Worm (Caenorhabditis elegans): Measurements from ENCODE around the gene ntl-3.
"Not testable (repeated sequence)": the region's sequence is repeated elsewhere in the genome, so short reads cannot be mapped to it uniquely, and the experiment has no call there.

The ntl-3 gene

DNA sequence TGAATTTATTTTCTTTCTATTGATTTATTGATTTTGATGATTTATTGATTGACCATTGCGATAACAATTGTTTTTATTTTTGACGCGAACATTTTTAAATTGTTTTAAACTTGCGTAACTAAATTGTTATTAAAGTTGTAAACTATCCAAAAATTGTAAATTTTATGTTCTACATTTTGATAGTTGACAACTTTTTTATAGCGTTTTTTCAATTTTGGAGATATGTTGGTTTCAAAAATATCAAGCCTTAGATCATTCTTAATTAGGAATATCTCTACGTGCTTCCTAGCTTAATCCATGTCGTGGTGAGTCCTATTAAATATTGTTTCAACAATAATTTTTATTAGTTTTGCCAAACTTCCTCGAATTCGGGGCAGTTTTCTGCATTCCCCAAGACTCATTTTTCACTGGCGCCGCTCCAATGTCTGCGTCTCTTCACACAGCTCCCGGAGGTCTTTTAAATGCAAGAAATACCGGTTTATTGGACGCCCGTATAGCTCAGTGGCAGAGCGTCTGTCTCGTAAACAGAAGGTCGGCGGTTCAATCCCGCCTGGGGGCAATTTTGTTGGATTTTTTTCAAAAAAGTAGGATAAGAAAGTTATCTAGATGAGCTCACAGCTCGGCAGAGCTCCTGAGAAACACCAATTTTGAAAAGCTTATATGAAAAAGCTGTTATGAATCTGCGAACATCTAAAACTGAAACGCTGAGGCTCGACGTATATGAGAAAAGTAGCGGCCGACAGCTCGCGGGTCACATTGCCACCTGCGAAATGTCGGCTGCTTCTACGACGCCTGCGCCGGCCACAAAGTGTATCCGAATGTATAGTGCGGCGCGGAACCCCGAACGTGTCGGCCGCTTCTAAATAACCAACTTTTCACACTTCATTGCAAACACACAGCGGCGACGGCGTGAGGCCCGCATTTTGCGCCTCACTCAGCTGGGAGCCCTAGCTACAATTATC is 53.7 kb downstream of the ntl-3 start, which contains the start of gene C24H11.2 (continued):
- 0 out of 2 replicates have a peak, but pooled peaks have one; percentile 39 for TF ChIP-seq K11D2.4 (GFP tag; IDR thresholded peaks at IDR 0.05)
- peak; percentile 70 for TF ChIP-seq fkh-3 (tag; optimal IDR thresholded peaks at IDR 0.05)
- peak; percentile 68; the same call in 1 of the 2 replicates for TF ChIP-seq cebp-2 (GFP tag; IDR thresholded peaks at IDR 0.05)
- 0 out of 2 replicates have a peak, but pooled peaks have one; percentile 47 for TF ChIP-seq egl-18 (GFP tag; IDR thresholded peaks at IDR 0.05)
- TF ChIP-seq madf-3 (GFP tag; IDR thresholded peaks at IDR 0.05), result 0 out of 2 replicates have a peak, but pooled peaks have one; percentile 18
- TF ChIP-seq K12H6.12 (tag; optimal IDR thresholded peaks at IDR 0.05), result peak; percentile 56
- peak; percentile 69 for TF ChIP-seq rpc-1 (optimal IDR thresholded peaks at IDR 0.05)
- peak; percentile 71 for TF ChIP-seq rpc-1 (tag; optimal IDR thresholded peaks at IDR 0.05)
- TF ChIP-seq T07F8.4 (tag; optimal IDR thresholded peaks at IDR 0.05), result peak; percentile 28
- peak; percentile 46 for TF ChIP-seq ceh-27 (GFP tag; optimal IDR thresholded peaks at IDR 0.05)
- TF ChIP-seq nhr-80 (tag; optimal IDR thresholded peaks at IDR 0.05), result peak; percentile 12
- peak; percentile 68 for TF ChIP-seq ztf-22 (GFP tag; optimal IDR thresholded peaks at IDR 0.05)
- peak; percentile 35 for TF ChIP-seq ceh-79 (tag; optimal IDR thresholded peaks at IDR 0.05)
- 0 out of 2 replicates have a peak, but pooled peaks have one; percentile 25 for TF ChIP-seq madf-6 (GFP tag; IDR thresholded peaks at IDR 0.05)
- peak; percentile 51 for TF ChIP-seq lin-54 (GFP tag; optimal IDR thresholded peaks at IDR 0.05)
- peak; percentile 31 for TF ChIP-seq F22D6.2 (tag; optimal IDR thresholded peaks at IDR 0.05)
- TF ChIP-seq bed-2 (GFP tag; IDR thresholded peaks at IDR 0.05), result 0 out of 2 replicates have a peak, but pooled peaks have one; percentile 17
- TF ChIP-seq ccch-3 (GFP tag; optimal IDR thresholded peaks at IDR 0.05), result peak; percentile 42
- TF ChIP-seq zfh-2 (GFP tag; conservative IDR thresholded peaks at IDR 0.05), result peak; percentile 83
- TF ChIP-seq nhr-90 (tag; optimal IDR thresholded peaks at IDR 0.05), result peak; percentile 64
- TF ChIP-seq snpc-1.3 (tag; optimal IDR thresholded peaks at IDR 0.05; ENCODE audit: insufficient read depth), result peak; percentile 22
- TF ChIP-seq ztf-26 (tag; optimal IDR thresholded peaks at IDR 0.05), result peak; percentile 69
- TF ChIP-seq die-1 (tag; optimal IDR thresholded peaks at IDR 0.05), result peak; percentile 66
- peak; percentile 32; the same call in 1 of the 2 replicates for TF ChIP-seq ekl-4 (GFP tag; IDR thresholded peaks at IDR 0.05)
- peak; percentile 73 for TF ChIP-seq let-526 (GFP tag; IDR thresholded peaks at IDR 0.05)
- peak; percentile 52 for TF ChIP-seq snpc-3.4 (tag; optimal IDR thresholded peaks at IDR 0.05)
- peak; percentile 53 for TF ChIP-seq B0035.1 (tag; optimal IDR thresholded peaks at IDR 0.05)
- peak; percentile 47; the same call in 1 of the 2 replicates for TF ChIP-seq pbrm-1 (GFP tag; IDR thresholded peaks at IDR 0.05)
- TF ChIP-seq mcd-1 (GFP tag; IDR thresholded peaks at IDR 0.05), result peak; percentile 71
- TF ChIP-seq B0336.3 (GFP tag; IDR thresholded peaks at IDR 0.05), result peak; percentile 71
- peak; percentile 13 for TF ChIP-seq lsl-1 (GFP tag; optimal IDR thresholded peaks at IDR 0.05)
- peak; percentile 55 for TF ChIP-seq F52B5.7 (tag; optimal IDR thresholded peaks at IDR 0.05)
- TF ChIP-seq lin-26 (GFP tag; IDR thresholded peaks at IDR 0.05), result peak; percentile 91
- peak; percentile 82; the same call in 1 of the 2 replicates for TF ChIP-seq egl-44 (GFP tag; IDR thresholded peaks at IDR 0.05)
- peak; percentile 59 for TF ChIP-seq mel-28 (tag; optimal IDR thresholded peaks at IDR 0.05; ENCODE audit: borderline replicate concordance)
- peak; percentile 74 for TF ChIP-seq hmg-1.2 (GFP tag; IDR thresholded peaks at IDR 0.05)
- peak; percentile 80 for TF ChIP-seq B0261.1 (tag; optimal IDR thresholded peaks at IDR 0.05)
- peak; percentile 51 for TF ChIP-seq ztf-18 (tag; optimal IDR thresholded peaks at IDR 0.05)
- peak; percentile 16 for TF ChIP-seq him-1 (tag; optimal IDR thresholded peaks at IDR 0.05)
- not testable (repeated sequence) for TF ChIP-seq ama-1 (optimal IDR thresholded peaks at IDR 0.05)
- peak in 1 of 2 experiments; percentile 60 for TF ChIP-seq ama-1 (GFP tag; optimal IDR thresholded peaks at IDR 0.05)
- TF ChIP-seq dox-1 (GFP tag; IDR thresholded peaks at IDR 0.05), result peak; percentile 80
- TF ChIP-seq tbp1 (GFP tag; optimal IDR thresholded peaks at IDR 0.05), result peak; percentile 94
- peak; percentile 32 for TF ChIP-seq snpc-1.1 (tag; optimal IDR thresholded peaks at IDR 0.05; ENCODE audit: insufficient read depth)
- TF ChIP-seq sptf-2 (GFP tag; optimal IDR thresholded peaks at IDR 0.05), result peak; percentile 85
- TF ChIP-seq zim-3 (tag; optimal IDR thresholded peaks at IDR 0.05), result peak; percentile 80

Measured in whole organism, young adult.